Worm (Caenorhabditis elegans): ENCODE measurements around the gene srh-200.

DNA sequence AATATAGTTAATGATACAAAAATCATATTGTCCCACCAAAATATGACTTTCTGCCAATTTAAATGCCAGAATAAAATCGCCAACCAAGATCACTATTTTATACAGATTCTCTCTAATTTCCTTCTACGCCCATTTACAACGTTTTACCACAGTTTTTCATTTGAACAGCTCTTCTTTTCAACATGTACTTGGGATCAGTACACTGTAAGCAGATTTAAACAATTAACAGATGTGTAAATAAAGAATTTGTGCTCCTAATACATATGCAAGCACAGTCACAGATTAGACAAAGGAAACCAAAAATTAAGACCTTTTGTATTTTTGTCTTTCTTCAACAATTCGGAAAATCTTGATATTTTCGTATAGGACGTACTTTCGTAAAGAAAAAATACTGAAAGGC lies 10.1 kb downstream of the srh-200 start, which contains the start of gene F07C4.11:
- TF ChIP-seq ztf-23 (GFP tag; IDR thresholded peaks at IDR 0.05) (no peak), klf-2 (GFP tag; conservative IDR thresholded peaks at IDR 0.05) (no peak), med-1 (GFP tag; optimal IDR thresholded peaks at IDR 0.05; ENCODE audit: insufficient read depth) (no peak), flt-1 (GFP tag; IDR thresholded peaks at IDR 0.05) (no peak), tab-1 (GFP tag; IDR thresholded peaks at IDR 0.05) (no peak)
